Worm (Caenorhabditis elegans) whole organism, L3 larva: ENCODE results near the gene zak-1.

Experiments used
- ceh-16 ChIP-seq: sonication (generic microtip); optimal IDR thresholded peaks from 2 replicates; lab custom pipeline; 2017; ENCODE audit warnings: missing biosample characterization, missing genetic modification characterization
- snpc-4 ChIP-seq: fragments of 150-350 bp; optimal IDR thresholded peaks from 2 replicates; lab custom pipeline; 2014; ENCODE audit warnings: missing biosample characterization, missing genetic modification characterization

DNA sequence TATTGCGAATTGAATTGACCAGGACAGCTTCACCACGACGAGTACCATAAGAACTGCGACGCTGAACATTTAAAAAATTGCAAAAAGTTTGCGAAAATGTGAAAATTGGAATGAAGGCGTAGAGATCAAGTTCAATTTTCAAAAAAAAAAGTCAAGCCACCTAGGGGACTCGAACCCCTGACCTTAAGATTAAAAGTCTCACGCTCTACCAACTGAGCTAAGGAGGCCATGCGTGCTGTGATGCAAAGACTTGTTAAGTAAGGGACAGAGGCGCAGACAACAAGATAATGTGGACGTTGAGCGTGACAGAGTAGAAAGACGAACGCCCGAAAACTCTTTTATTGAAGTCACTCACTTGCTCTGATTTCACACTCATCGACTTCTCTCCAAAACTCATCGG lies 31.0 kb upstream of the zak-1 start:
- TF ChIP-seq snpc-4 (tag; lab: Kevin White, UChicago) (no peak), ceh-16 (tag; lab: Kevin White, UChicago) (no peak)
